Fruit fly (Drosophila melanogaster) whole organism, prepupa: ENCODE results near the gene CG32407.

Source experiments
- CG31627 ChIP-seq: fragments of 200-800 bp; sonication (Bioruptor generic); optimal IDR thresholded peaks from 3 replicates; lab custom pipeline; 2016; ENCODE audit warnings: missing biosample characterization, missing genetic modification characterization
- CG6808 ChIP-seq: fragments of 200-800 bp; sonication (Bioruptor generic); optimal IDR thresholded peaks from 3 replicates; lab custom pipeline; 2017; ENCODE audit warnings: missing biosample characterization, missing genetic modification characterization, mild to moderate bottlenecking, moderate library complexity, missing genetic modification reagents
- CG8119 ChIP-seq: fragments of 200-800 bp; sonication (Bioruptor generic); IDR thresholded peaks from 3 replicates; pipeline ENCODE4 v1.3.6; 2022; ENCODE audit warnings: missing biosample characterization, missing genetic modification characterization
- Hr38 ChIP-seq: sonication (Bioruptor generic); optimal IDR thresholded peaks from 2 replicates; lab custom pipeline; 2016; ENCODE audit warnings: missing biosample characterization, missing genetic modification characterization
- eg ChIP-seq: fragments of 200-800 bp; sonication (Bioruptor generic); IDR thresholded peaks from 3 replicates; pipeline ENCODE4 v1.3.6; 2022; ENCODE audit warnings: missing biosample characterization, missing genetic modification characterization
- svp ChIP-seq: fragments of 200-800 bp; sonication (Bioruptor generic); peaks from one replicate; lab custom pipeline; 2016; ENCODE audit warnings: missing biosample characterization, missing genetic modification characterization
- vri ChIP-seq: fragments of 200-800 bp; sonication (Bioruptor generic); optimal IDR thresholded peaks from 3 replicates; lab custom pipeline; 2016; ENCODE audit warnings: missing biosample characterization, mild to moderate bottlenecking, missing genetic modification characterization

DNA sequence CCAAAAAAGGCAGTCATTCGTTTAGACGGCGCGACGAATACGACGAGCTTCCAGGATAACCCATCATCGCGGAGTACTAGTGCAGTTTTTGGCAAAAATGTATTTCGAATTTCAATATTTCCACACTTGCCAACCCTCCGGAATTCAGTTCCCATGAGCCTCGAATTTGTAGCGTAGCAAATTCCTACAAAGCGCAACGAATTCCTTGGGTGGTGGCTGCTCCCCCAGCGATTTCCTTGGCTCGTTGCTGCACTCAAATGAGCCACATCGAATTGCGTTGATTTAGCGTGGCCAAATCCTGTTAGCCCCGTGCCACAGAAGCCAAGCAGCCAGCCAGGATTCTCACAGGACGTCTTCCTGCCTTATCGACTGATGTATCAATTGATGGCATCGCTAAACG, 37.1 kb upstream of the CG32407 start:
- no peak for TF ChIP-seq CG6808 (GFP tag; lab: Kevin White, UChicago)
- TF ChIP-seq vri (GFP tag; lab: Kevin White, UChicago), result no peak
- no peak for TF ChIP-seq CG31627 (GFP tag; lab: Kevin White, UChicago)
- TF ChIP-seq svp (GFP tag; lab: Kevin White, UChicago), result no peak
- no peak for TF ChIP-seq eg (GFP tag; lab: Robert Waterston, UW)
- TF ChIP-seq CG8119, result no peak
- no peak for TF ChIP-seq Hr38
